Worm (Caenorhabditis elegans) whole organism, young adult: ENCODE measurements around the gene taf-10.

Source experiments
- C17E4.6 ChIP-seq: fragments of 200-800 bp; sonication (Bioruptor generic); IDR thresholded peaks from 2 replicates; pipeline ENCODE4 v1.3.6; 2022; ENCODE audit warnings: missing genetic modification reagents, missing genetic modification characterization, missing compliant biosample characterization
- hlh-26 ChIP-seq: fragments of 200-800 bp; sonication (Bioruptor generic); conservative IDR thresholded peaks from 2 replicates; pipeline ENCODE4 v1.3.6; 2022; ENCODE audit warnings: missing genetic modification reagents, missing genetic modification characterization, missing compliant biosample characterization
- madf-3 ChIP-seq: fragments of 200-800 bp; sonication (Bioruptor generic); IDR thresholded peaks from 2 replicates; pipeline ENCODE4 v1.3.6; 2022; ENCODE audit warnings: missing genetic modification reagents, missing genetic modification characterization, missing compliant biosample characterization
- madf-6 ChIP-seq: fragments of 200-800 bp; sonication (Bioruptor generic); IDR thresholded peaks from 2 replicates; pipeline ENCODE4 v1.3.6; 2022; ENCODE audit warnings: missing genetic modification reagents, missing genetic modification characterization, missing compliant biosample characterization
- nfyb-1 ChIP-seq: fragments of 200-800 bp; sonication (Bioruptor generic); IDR thresholded peaks from 2 replicates; pipeline ENCODE4 v1.3.6; 2022; ENCODE audit warnings: missing genetic modification reagents, missing genetic modification characterization, missing compliant biosample characterization
- nhr-80 ChIP-seq: sonication (generic microtip); optimal IDR thresholded peaks from 2 replicates; lab custom pipeline; 2016; ENCODE audit warnings: missing genetic modification characterization, missing compliant biosample characterization
- snpc-1.1 ChIP-seq: sonication (generic microtip); optimal IDR thresholded peaks from 2 replicates; lab custom pipeline; 2017; ENCODE audit warnings: missing genetic modification characterization, mild to moderate bottlenecking, missing compliant biosample characterization, antibody characterized with exemption, moderate library complexity, missing genotype, missing genetic modification reagents; ENCODE audit not compliant: insufficient read depth
- somi-1 ChIP-seq: fragments of 200-800 bp; sonication (Bioruptor generic); optimal IDR thresholded peaks from 2 replicates; lab custom pipeline; 2018; ENCODE audit warnings: mild to moderate bottlenecking, missing genetic modification characterization, missing compliant biosample characterization
- ztf-3 ChIP-seq: fragments of 200-800 bp; sonication (Bioruptor generic); optimal IDR thresholded peaks from 2 replicates; lab custom pipeline; 2018; ENCODE audit warnings: mild to moderate bottlenecking, missing genetic modification characterization, missing compliant biosample characterization

ce11 chrV:4700189-4700588, 13.3 kb downstream of the taf-10 start, which contains the start of gene ZC266.1:
- TF ChIP-seq C17E4.6 (GFP tag; lab: Robert Waterston, UW) (no peak), nfyb-1 (GFP tag; lab: Robert Waterston, UW) (no peak), hlh-26 (GFP tag; lab: Robert Waterston, UW) (no peak), nhr-80 (no peak), somi-1 (GFP tag; lab: Kevin White, UChicago) (no peak), ztf-3 (GFP tag; lab: Kevin White, UChicago) (no peak), madf-3 (GFP tag; lab: Robert Waterston, UW) (no peak), madf-6 (GFP tag; lab: Robert Waterston, UW) (no peak), snpc-1.1 (tag; lab: Kevin White, UChicago) (no peak)
